Fruit fly (Drosophila melanogaster): Measurements from ENCODE around the gene GATAe.

The GATAe gene

dm6 chr3R:15965169-15965568, 43.7 kb upstream of the GATAe start, which contains the start of the genes CG32856 and Rbf2 (continued):
- TF ChIP-seq CG14441 (GFP tag; IDR thresholded peaks at IDR 0.05) (0 out of 2 replicates have a peak, but pooled peaks have one; percentile 30), trh (GFP tag; optimal IDR thresholded peaks at IDR 0.05) (peak; percentile 11), wdn (GFP tag; IDR thresholded peaks at IDR 0.05) (peak; percentile 70), kah (GFP tag; optimal IDR thresholded peaks at IDR 0.05) (no peak), ab (GFP tag; optimal IDR thresholded peaks at IDR 0.05) (peak; percentile 41), cas (GFP tag; IDR thresholded peaks at IDR 0.05) (peak; percentile 50; the same call in 1 of the 2 replicates), CG10543 (GFP tag; optimal IDR thresholded peaks at IDR 0.05) (no peak), CG11085 (GFP tag; IDR thresholded peaks at IDR 0.05) (no peak), Hmx (GFP tag; optimal IDR thresholded peaks at IDR 0.05) (no peak), gcm (GFP tag; optimal IDR thresholded peaks at IDR 0.05) (no peak), onecut (GFP tag; IDR thresholded peaks at IDR 0.05) (no peak), CG6765 (GFP tag; optimal IDR thresholded peaks at IDR 0.05) (peak; percentile 50), Mrtf (GFP tag; IDR thresholded peaks at IDR 0.05) (no peak), sens (GFP tag) (peak; percentile 93), cwo (GFP tag; optimal IDR thresholded peaks at IDR 0.05) (no peak), CG18599 (GFP tag; optimal IDR thresholded peaks at IDR 0.05) (no peak), CG18011 (GFP tag; optimal IDR thresholded peaks at IDR 0.05) (peak; percentile 38), CG2129 (GFP tag; IDR thresholded peaks at IDR 0.05; ENCODE audit: partially characterized antibody) (peak; percentile 41), CG3407 (GFP tag; optimal IDR thresholded peaks at IDR 0.05) (no peak), MESR4 (GFP tag; optimal IDR thresholded peaks at IDR 0.05) (peak; percentile 55), slp2 (GFP tag; optimal IDR thresholded peaks at IDR 0.05) (peak; percentile 66), org-1 (GFP tag; optimal IDR thresholded peaks at IDR 0.05) (peak; percentile 57), NFAT (GFP tag; IDR thresholded peaks at IDR 0.05) (peak; percentile 68; the same call in 1 of the 2 replicates), schlank (tag; optimal IDR thresholded peaks at IDR 0.05) (peak; percentile 6), CG11247 (GFP tag; IDR thresholded peaks at IDR 0.05) (no peak), zen (tag; optimal IDR thresholded peaks at IDR 0.05) (peak; percentile 61), gsb (GFP tag; IDR thresholded peaks at IDR 0.05) (no peak), dimm (GFP tag; IDR thresholded peaks at IDR 0.05) (no peak), CG3847 (GFP tag; IDR thresholded peaks at IDR 0.05) (peak; percentile 91), crc (GFP tag; optimal IDR thresholded peaks at IDR 0.05) (peak; percentile 70), chn (GFP tag; optimal IDR thresholded peaks at IDR 0.05) (peak; percentile 80), oc (tag; optimal IDR thresholded peaks at IDR 0.05) (no peak), Fer3 (tag; optimal IDR thresholded peaks at IDR 0.05) (peak; percentile 43), CG7372 (GFP tag; IDR thresholded peaks at IDR 0.05) (no peak), nmo (GFP tag; optimal IDR thresholded peaks at IDR 0.05) (peak; percentile 90), CG12071 (GFP tag; optimal IDR thresholded peaks at IDR 0.05) (no peak), HLHmδ (GFP tag; optimal IDR thresholded peaks at IDR 0.05) (no peak), E2f1 (GFP tag; IDR thresholded peaks at IDR 0.05) (no peak), CG42726 (GFP tag; IDR thresholded peaks at IDR 0.05; ENCODE audit: partially characterized antibody) (peak; percentile 62; the same call in 1 of the 2 replicates), CG18764 (GFP tag; optimal IDR thresholded peaks at IDR 0.05) (no peak), so (GFP tag; IDR thresholded peaks at IDR 0.05) (no peak; the same call in 1 of the 3 replicates), tx (GFP tag; optimal IDR thresholded peaks at IDR 0.05) (peak; percentile 64), dmrt11E (tag; optimal IDR thresholded peaks at IDR 0.05) (peak; percentile 80), kay (GFP tag; optimal IDR thresholded peaks at IDR 0.05) (peak; percentile 39), CG3163 (GFP tag; optimal IDR thresholded peaks at IDR 0.05) (no peak), vnd (GFP tag; IDR thresholded peaks at IDR 0.05; ENCODE audit: partially characterized antibody) (peak; percentile 73), rib (GFP tag; IDR thresholded peaks at IDR 0.05) (no peak), CG15073 (GFP tag; optimal IDR thresholded peaks at IDR 0.05) (peak; percentile 4), CG12236 (GFP tag; optimal IDR thresholded peaks at IDR 0.05) (peak; percentile 40), Doc3 (GFP tag; IDR thresholded peaks at IDR 0.05; ENCODE audit: partially characterized antibody) (peak; percentile 48; the same call in 1 of the 3 replicates), CG8089 (GFP tag; optimal IDR thresholded peaks at IDR 0.05) (peak; percentile 60)

All from whole organism, embryonic.